Worm (Caenorhabditis elegans) whole organism, L1 larva: Measurements from ENCODE around the gene npp-1.

ENCODE experiments used
- ama-1 ChIP-seq: fragments of 150-350 bp; optimal IDR thresholded peaks from 2 replicates; lab custom pipeline; 2014
- dpl-1 ChIP-seq, 3 experiments: fragments of 150-350 bp in 2 of 3; sonication (generic microtip) in 1 of 3; optimal IDR thresholded peaks; 2 replicates each; lab custom pipeline; 2014 to 2017; ENCODE audit warnings: missing biosample characterization in 3 of 3, missing genetic modification characterization in 3 of 3, missing genetic modification reagents in 3 of 3
- egl-27 ChIP-seq, 2 experiments: fragments of 150-350 bp in 1 of 2; sonication (generic microtip); optimal IDR thresholded peaks; 3 replicates each; lab custom pipeline; 2017 to 2018; ENCODE audit warnings: missing biosample characterization in 2 of 2, missing genetic modification characterization in 2 of 2, missing genetic modification reagents in 2 of 2
- fos-1 ChIP-seq: fragments of 150-350 bp; optimal IDR thresholded peaks from 2 replicates; lab custom pipeline; 2014; ENCODE audit warnings: missing biosample characterization, missing genetic modification characterization
- mdl-1 ChIP-seq, 2 experiments: fragments of 150-350 bp; optimal IDR thresholded peaks; 2 replicates each; lab custom pipeline; 2014 to 2017; ENCODE audit warnings: missing biosample characterization in 2 of 2, missing genetic modification characterization in 2 of 2, inconsistent platforms in 1 of 2
- nhr-90 ChIP-seq: sonication (generic microtip); optimal IDR thresholded peaks from 2 replicates; lab custom pipeline; 2016; ENCODE audit warnings: mild to moderate bottlenecking, missing genetic modification characterization, missing compliant biosample characterization; ENCODE audit not compliant: poor library complexity
- pqm-1 ChIP-seq: sonication (generic microtip); optimal IDR thresholded peaks from 3 replicates; lab custom pipeline; 2017; ENCODE audit warnings: missing biosample characterization, missing genetic modification characterization
- snpc-4 ChIP-seq: fragments of 150-350 bp; optimal IDR thresholded peaks from 2 replicates; lab custom pipeline; 2014; ENCODE audit warnings: missing biosample characterization, missing genetic modification characterization
- swsn-7 ChIP-seq: sonication (generic microtip); optimal IDR thresholded peaks from 2 replicates; lab custom pipeline; 2016; ENCODE audit warnings: missing genetic modification characterization, missing compliant biosample characterization

DNA sequence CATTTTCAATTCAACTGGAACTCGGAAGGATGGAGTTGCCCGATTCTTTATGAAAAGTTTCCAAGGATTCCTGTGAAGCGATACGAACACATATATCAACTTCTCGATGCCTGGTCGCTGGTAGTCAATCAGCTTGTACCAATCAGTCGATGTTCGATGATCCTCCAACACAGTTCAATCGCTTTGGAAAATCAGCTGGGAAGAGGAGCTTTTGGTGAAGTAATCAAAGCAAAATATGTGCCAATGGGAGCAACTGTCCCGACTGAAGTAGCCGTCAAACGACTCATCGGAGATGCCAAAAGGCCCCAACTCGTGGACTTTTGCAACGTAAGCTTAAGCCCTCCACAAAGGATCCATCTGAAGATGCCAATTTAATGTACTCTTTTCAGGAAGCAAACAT, 25.0 kb upstream of the npp-1 start:
- TF ChIP-seq snpc-4 (tag; lab: Kevin White, UChicago) (no peak), mdl-1 (tag; optimal IDR thresholded peaks at IDR 0.05; lab: Kevin White, UChicago) (no peak), ama-1 (lab: Kevin White, UChicago) (no peak), pqm-1 (tag; lab: Kevin White, UChicago) (no peak), nhr-90 (tag; lab: Kevin White, UChicago) (no peak), dpl-1 (GFP tag; optimal IDR thresholded peaks at IDR 0.05; lab: Kevin White, UChicago) (no peak), egl-27 (tag; optimal IDR thresholded peaks at IDR 0.05; lab: Kevin White, UChicago) (no peak), swsn-7 (tag; lab: Kevin White, UChicago) (no peak), fos-1 (tag; lab: Kevin White, UChicago) (no peak)
